Worm (Caenorhabditis elegans) whole organism, L1 larva: ENCODE measurements around the gene lrr-1.

Experiments used
- egl-27 ChIP-seq, 2 experiments: fragments of 150-350 bp in 1 of 2; sonication (generic microtip); optimal IDR thresholded peaks; 3 replicates each; lab custom pipeline; 2017 to 2018; ENCODE audit warnings: missing biosample characterization in 2 of 2, missing genetic modification characterization in 2 of 2, missing genetic modification reagents in 2 of 2
- elt-3 ChIP-seq, 6 experiments: fragments of 150-350 bp in 1 of 6; sonication (generic microtip); optimal IDR thresholded peaks; 2 replicates each; lab custom pipeline; 2017 to 2018; ENCODE audit warnings: missing biosample characterization in 6 of 6, missing genetic modification characterization in 6 of 6, inconsistent platforms in 1 of 6
- nhr-76 ChIP-seq: sonication (generic microtip); optimal IDR thresholded peaks from 2 replicates; lab custom pipeline; 2017; ENCODE audit warnings: missing biosample characterization, missing genetic modification characterization
- snpc-4 ChIP-seq: fragments of 150-350 bp; optimal IDR thresholded peaks from 2 replicates; lab custom pipeline; 2014; ENCODE audit warnings: missing biosample characterization, missing genetic modification characterization
- unc-62 ChIP-seq: fragments of 150-350 bp; optimal IDR thresholded peaks from 2 replicates; lab custom pipeline; 2014; ENCODE audit warnings: missing biosample characterization, missing genetic modification reagents, missing genetic modification characterization
- zag-1 ChIP-seq: fragments of 150-350 bp; optimal IDR thresholded peaks from 2 replicates; lab custom pipeline; 2014; ENCODE audit warnings: missing biosample characterization, missing genetic modification characterization

- no peak for TF ChIP-seq zag-1 (tag; lab: Kevin White, UChicago)
- no peak for TF ChIP-seq snpc-4
- TF ChIP-seq egl-27 (tag; optimal IDR thresholded peaks at IDR 0.05; lab: Kevin White, UChicago) = no peak
- no peak for TF ChIP-seq nhr-76 (tag; lab: Kevin White, UChicago)
- no peak for TF ChIP-seq unc-62 (GFP tag; lab: Kevin White, UChicago)
- no peak for TF ChIP-seq elt-3 (tag; optimal IDR thresholded peaks at IDR 0.05; lab: Kevin White, UChicago)
Observed at ce11 chrII:5020513-5021081, 15.6 kb downstream of the lrr-1 start.
